Worm (Caenorhabditis elegans): ENCODE results near the gene F07G11.4.

F07G11.4 gene

ce11 chrV:7288699-7289098 lies 6.5 kb downstream of the F07G11.4 start, which contains the start of gene C13A2.1:
Gene C13A2.1 (plus strand): TSS chrV:7288999.
- TF ChIP-seq tbx-11 (GFP tag; IDR thresholded peaks at IDR 0.05) (no peak), hmg-4 (GFP tag; optimal IDR thresholded peaks at IDR 0.05) (no peak), hmbx-1 (tag; optimal IDR thresholded peaks at IDR 0.05) (no peak), ama-1 (optimal IDR thresholded peaks at IDR 0.05) (no peak), B0310.2 (tag; optimal IDR thresholded peaks at IDR 0.05) (no peak), F13C5.2 (tag; optimal IDR thresholded peaks at IDR 0.05) (no peak), flt-1 (GFP tag; IDR thresholded peaks at IDR 0.05) (no peak), ceh-13 (GFP tag; optimal IDR thresholded peaks at IDR 0.05) (no peak)

DNA sequence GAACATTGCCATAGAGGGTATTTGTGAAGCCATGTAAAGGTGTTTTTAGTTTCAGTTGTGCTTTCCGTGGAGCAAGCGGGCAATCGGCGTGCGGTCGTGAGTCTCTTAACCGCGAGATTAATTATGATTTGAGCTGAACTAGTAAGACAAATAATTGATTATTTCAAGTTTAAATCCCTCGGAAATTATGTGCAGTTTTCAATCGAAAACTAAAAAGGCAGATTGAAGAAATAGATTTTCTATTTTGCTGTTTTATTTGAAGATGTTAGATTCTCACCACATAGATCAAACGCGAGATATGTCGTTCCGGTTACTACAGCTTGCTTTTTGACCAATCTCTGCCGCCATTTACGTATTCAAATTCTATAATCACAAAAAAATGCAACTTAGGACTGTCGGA lies 13.1 kb downstream of the F07G11.4 start, which contains the start of gene C13A2.3:
Gene C13A2.3 (plus strand): TSS at position 301 of the 400 bp plus-strand sequence.
- TF ChIP-seq hmbx-1 (tag; optimal IDR thresholded peaks at IDR 0.05) (no peak), hmg-4 (GFP tag; optimal IDR thresholded peaks at IDR 0.05) (no peak), tbx-11 (GFP tag; IDR thresholded peaks at IDR 0.05) (no peak), hnd-1 (tag; optimal IDR thresholded peaks at IDR 0.05) (no peak), ets-7 (tag; optimal IDR thresholded peaks at IDR 0.05) (no peak), sea-1 (GFP tag; conservative IDR thresholded peaks at IDR 0.05) (no peak)

DNA sequence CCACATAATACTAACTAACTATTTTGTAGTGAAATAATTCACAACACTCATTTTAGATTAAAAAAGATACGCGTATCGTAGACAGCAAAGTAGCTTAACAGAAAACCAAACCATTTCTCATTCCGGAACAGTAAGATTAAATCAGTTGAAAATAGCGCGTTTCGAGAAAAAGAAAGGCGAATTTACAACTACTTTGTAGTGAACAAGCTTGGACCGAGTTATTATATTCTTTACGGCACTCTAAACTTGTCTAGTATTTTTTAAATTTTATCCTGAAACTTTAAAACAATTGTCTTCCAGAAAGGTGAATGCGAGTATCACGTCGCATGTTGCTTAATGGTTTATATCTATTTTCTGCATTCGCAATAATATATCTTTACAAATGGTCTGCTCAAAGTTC lies 16.1 kb downstream of the F07G11.4 start, which contains the start of gene C13A2.4:
Gene C13A2.4 (plus strand): TSS at position 301 of the 400 bp plus-strand sequence.
- TF ChIP-seq ets-7 (tag; optimal IDR thresholded peaks at IDR 0.05) (no peak), tbx-37 (GFP tag; conservative IDR thresholded peaks at IDR 0.05) (no peak), ceh-13 (GFP tag; optimal IDR thresholded peaks at IDR 0.05) (no peak), aly-1 (tag; optimal IDR thresholded peaks at IDR 0.05) (no peak), flt-1 (GFP tag; IDR thresholded peaks at IDR 0.05) (no peak), ceh-36 (tag; optimal IDR thresholded peaks at IDR 0.05) (no peak), sea-1 (GFP tag; conservative IDR thresholded peaks at IDR 0.05) (no peak), hnd-1 (tag; optimal IDR thresholded peaks at IDR 0.05) (no peak), pes-1 (GFP tag; IDR thresholded peaks at IDR 0.05) (no peak)

DNA sequence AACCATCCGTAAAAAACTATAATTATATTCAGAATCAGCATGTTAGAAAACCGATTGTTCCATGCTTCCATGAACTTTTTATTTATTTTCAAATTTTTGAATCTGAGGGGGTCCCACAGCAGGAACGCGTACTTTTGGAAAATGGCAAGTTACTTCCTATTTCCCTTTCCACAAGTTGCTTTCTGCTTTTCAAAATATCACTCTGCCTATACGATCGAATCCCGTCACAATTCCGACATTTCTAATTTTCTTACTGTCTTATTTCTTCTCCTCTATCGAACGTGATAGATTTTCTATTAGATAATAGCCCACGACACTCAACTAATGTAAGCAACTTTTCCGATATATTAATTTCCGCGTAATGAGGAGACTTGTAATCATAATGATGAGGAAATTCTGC lies 19.7 kb downstream of the F07G11.4 start, which contains the start of gene C13A2.5:
Gene C13A2.5 (plus strand): TSS at position 301 of the 400 bp plus-strand sequence.
- TF ChIP-seq scrt-1 (GFP tag; IDR thresholded peaks at IDR 0.05) (no peak), tra-4 (tag; optimal IDR thresholded peaks at IDR 0.05) (no peak)

DNA sequence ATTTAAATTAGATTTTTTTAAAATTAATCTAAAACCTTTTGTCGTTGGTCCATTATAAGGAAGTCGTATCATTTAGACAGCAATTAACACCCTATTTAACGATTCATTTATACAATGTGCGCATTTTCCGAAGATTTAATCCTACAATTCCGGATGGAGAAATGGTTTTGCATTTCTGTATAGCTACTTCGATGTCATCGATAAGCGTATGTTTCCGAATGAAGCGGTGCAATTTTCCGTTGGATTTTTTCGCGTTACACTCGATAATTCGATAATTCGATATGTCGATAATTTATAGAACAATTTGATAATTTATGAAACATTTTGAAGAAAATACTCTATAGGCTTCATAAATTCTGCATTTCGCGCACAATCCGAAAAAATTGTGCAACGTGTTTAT lies 20.2 kb downstream of the F07G11.4 start, which contains the start of gene C13A2.10:
Gene C13A2.10 (minus strand): TSS at position 101 of the 400 bp plus-strand sequence.
- no peak for TF ChIP-seq hnd-1 (tag; optimal IDR thresholded peaks at IDR 0.05)
- TF ChIP-seq scrt-1 (GFP tag; IDR thresholded peaks at IDR 0.05): no peak
- TF ChIP-seq hmbx-1 (tag; optimal IDR thresholded peaks at IDR 0.05): no peak
- no peak for TF ChIP-seq hmg-4 (GFP tag; optimal IDR thresholded peaks at IDR 0.05)
- TF ChIP-seq aly-1 (tag; optimal IDR thresholded peaks at IDR 0.05): no peak
- TF ChIP-seq B0310.2 (tag; optimal IDR thresholded peaks at IDR 0.05): no peak
- TF ChIP-seq ceh-36 (tag; optimal IDR thresholded peaks at IDR 0.05): no peak
- TF ChIP-seq pes-1 (GFP tag; IDR thresholded peaks at IDR 0.05): no peak
- TF ChIP-seq F13C5.2 (tag; optimal IDR thresholded peaks at IDR 0.05): no peak
- TF ChIP-seq flt-1 (GFP tag; IDR thresholded peaks at IDR 0.05): no peak
- TF ChIP-seq ets-7 (tag; optimal IDR thresholded peaks at IDR 0.05): no peak
- TF ChIP-seq ama-1 (optimal IDR thresholded peaks at IDR 0.05): no peak
- TF ChIP-seq tbx-37 (GFP tag; conservative IDR thresholded peaks at IDR 0.05): no peak
- TF ChIP-seq ceh-13 (GFP tag; optimal IDR thresholded peaks at IDR 0.05): no peak
- TF ChIP-seq tra-4 (tag; optimal IDR thresholded peaks at IDR 0.05): no peak
- TF ChIP-seq sea-1 (GFP tag; conservative IDR thresholded peaks at IDR 0.05): no peak
- TF ChIP-seq tbx-11 (GFP tag; IDR thresholded peaks at IDR 0.05): no peak

ce11 chrV:7269399-7269798 lies 25.8 kb downstream of the F07G11.4 start, which contains the start of gene C13A2.6:
Gene C13A2.6 (plus strand): TSS chrV:7269699.
- TF ChIP-seq flt-1 (GFP tag; IDR thresholded peaks at IDR 0.05) (no peak), tbx-11 (GFP tag; IDR thresholded peaks at IDR 0.05) (no peak), hmbx-1 (tag; optimal IDR thresholded peaks at IDR 0.05) (no peak)

DNA sequence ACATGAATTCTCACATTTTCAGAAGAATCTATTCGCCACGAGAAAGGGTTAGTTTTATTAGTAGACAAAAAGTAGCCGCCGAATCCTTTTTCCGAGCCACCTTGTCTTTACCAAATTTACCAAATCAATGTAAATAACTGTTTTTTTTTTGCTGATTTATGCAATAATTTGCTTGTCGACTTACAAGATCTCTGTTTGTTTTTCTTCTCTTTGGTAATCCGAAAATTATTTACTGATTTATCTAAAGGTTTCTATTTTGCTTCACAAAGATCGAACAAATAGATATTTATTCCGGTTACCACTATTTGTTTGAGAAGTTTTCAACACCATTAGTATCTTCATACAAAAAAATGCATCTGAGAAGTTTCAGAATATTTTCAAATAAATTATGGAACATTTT lies 29.1 kb downstream of the F07G11.4 start, which contains the start of gene C13A2.7:
Gene C13A2.7 (plus strand): TSS at position 301 of the 400 bp plus-strand sequence.
- TF ChIP-seq hmbx-1 (tag; optimal IDR thresholded peaks at IDR 0.05) (no peak), B0310.2 (tag; optimal IDR thresholded peaks at IDR 0.05) (no peak), ets-7 (tag; optimal IDR thresholded peaks at IDR 0.05) (no peak), ceh-36 (tag; optimal IDR thresholded peaks at IDR 0.05) (no peak), ceh-13 (GFP tag; optimal IDR thresholded peaks at IDR 0.05) (no peak), sea-1 (GFP tag; conservative IDR thresholded peaks at IDR 0.05) (no peak), tra-4 (tag; optimal IDR thresholded peaks at IDR 0.05) (no peak), flt-1 (GFP tag; IDR thresholded peaks at IDR 0.05) (no peak), pes-1 (GFP tag; IDR thresholded peaks at IDR 0.05) (no peak), hmg-4 (GFP tag; optimal IDR thresholded peaks at IDR 0.05) (no peak), F13C5.2 (tag; optimal IDR thresholded peaks at IDR 0.05) (no peak), tbx-11 (GFP tag; IDR thresholded peaks at IDR 0.05) (no peak), ama-1 (optimal IDR thresholded peaks at IDR 0.05) (no peak)

DNA sequence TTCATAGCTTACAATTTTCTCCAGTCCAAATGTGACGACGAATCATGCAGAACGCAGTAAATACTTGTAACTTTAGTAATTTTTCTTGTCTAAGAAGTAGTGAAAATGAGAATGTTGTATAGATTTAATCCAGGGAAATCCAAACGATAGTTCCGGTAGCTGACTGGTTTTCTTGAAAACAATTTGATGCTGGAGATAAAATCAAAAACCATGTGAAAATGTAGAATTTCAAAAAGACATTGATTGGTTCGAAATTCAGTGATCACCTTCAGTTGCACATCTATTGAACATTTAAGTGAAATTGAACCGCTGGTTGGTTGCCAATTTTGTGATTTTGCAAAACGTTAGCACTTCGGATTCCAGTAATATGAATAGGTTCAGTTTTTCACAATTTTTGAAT lies 31.1 kb downstream of the F07G11.4 start, which contains the start of gene C13A2.9:
Gene C13A2.9 (minus strand): TSS at position 101 of the 400 bp plus-strand sequence.
- TF ChIP-seq tbx-37 (GFP tag; conservative IDR thresholded peaks at IDR 0.05) (no peak), hnd-1 (tag; optimal IDR thresholded peaks at IDR 0.05) (no peak), hmbx-1 (tag; optimal IDR thresholded peaks at IDR 0.05) (no peak), F13C5.2 (tag; optimal IDR thresholded peaks at IDR 0.05) (no peak), sea-1 (GFP tag; conservative IDR thresholded peaks at IDR 0.05) (no peak), ceh-13 (GFP tag; optimal IDR thresholded peaks at IDR 0.05) (no peak), pes-1 (GFP tag; IDR thresholded peaks at IDR 0.05) (no peak), ceh-36 (tag; optimal IDR thresholded peaks at IDR 0.05) (no peak), hmg-4 (GFP tag; optimal IDR thresholded peaks at IDR 0.05) (no peak), tra-4 (tag; optimal IDR thresholded peaks at IDR 0.05) (no peak), scrt-1 (GFP tag; IDR thresholded peaks at IDR 0.05) (no peak), tbx-11 (GFP tag; IDR thresholded peaks at IDR 0.05) (no peak)

Data from whole organism, early embryonic.